Fruit fly (Drosophila melanogaster) whole organism, embryonic: ENCODE results near the gene CG4949.

ENCODE experiments used
- ATbp ChIP-seq: fragments of 200-800 bp; sonication (Bioruptor generic); optimal IDR thresholded peaks from 2 replicates; lab custom pipeline; 2017; ENCODE audit warnings: missing biosample characterization, mild to moderate bottlenecking, missing genetic modification characterization, missing genetic modification reagents
- CG10431 ChIP-seq: fragments of 200-800 bp; sonication (Bioruptor generic); optimal IDR thresholded peaks from 3 replicates; lab custom pipeline; 2018; ENCODE audit warnings: missing biosample characterization, mild to moderate bottlenecking, missing genetic modification characterization
- CG10543 ChIP-seq: fragments of 200-800 bp; sonication (Bioruptor generic); optimal IDR thresholded peaks from 3 replicates; lab custom pipeline; 2017; ENCODE audit warnings: missing biosample characterization, mild to moderate bottlenecking, missing genetic modification characterization, moderate library complexity
- CG10959 ChIP-seq: fragments of 200-800 bp; sonication (Bioruptor generic); IDR thresholded peaks from 2 replicates; pipeline ENCODE4 v1.3.6; 2022; ENCODE audit warnings: missing biosample characterization, missing genetic modification characterization
- CG11085 ChIP-seq: fragments of 200-800 bp; sonication (Bioruptor generic); IDR thresholded peaks from 2 replicates; pipeline ENCODE4 v1.3.6; 2022; ENCODE audit warnings: missing biosample characterization, missing genetic modification characterization
- CG11093 ChIP-seq: fragments of 200-800 bp; sonication (Bioruptor generic); IDR thresholded peaks from 3 replicates; pipeline ENCODE4 v1.3.6; 2022; ENCODE audit warnings: missing biosample characterization, missing genetic modification characterization
- CG12391 ChIP-seq: fragments of 200-800 bp; sonication (Bioruptor generic); optimal IDR thresholded peaks from 3 replicates; lab custom pipeline; 2018; ENCODE audit warnings: missing biosample characterization, mild to moderate bottlenecking, missing genetic modification characterization, moderate library complexity
- CG12659 ChIP-seq: fragments of 200-800 bp; sonication (Bioruptor generic); optimal IDR thresholded peaks from 3 replicates; lab custom pipeline; 2017; ENCODE audit warnings: mild to moderate bottlenecking, missing biosample characterization, missing genetic modification reagents, missing genetic modification characterization
- CG12769 ChIP-seq: fragments of 200-800 bp; sonication (Bioruptor generic); optimal IDR thresholded peaks from 2 replicates; lab custom pipeline; 2019; ENCODE audit warnings: missing biosample characterization, mild to moderate bottlenecking, missing genetic modification characterization, moderate library complexity
- CG13624 ChIP-seq: fragments of 200-800 bp; sonication (Bioruptor generic); optimal IDR thresholded peaks from 2 replicates; lab custom pipeline; 2016; ENCODE audit warnings: missing biosample characterization, missing genetic modification characterization
- CG14667 ChIP-seq: fragments of 200-800 bp; sonication (Bioruptor generic); IDR thresholded peaks from 2 replicates; pipeline ENCODE4 v1.3.6; 2022; ENCODE audit warnings: missing biosample characterization, missing genetic modification characterization
- CG15073 ChIP-seq: fragments of 200-800 bp; sonication (Bioruptor generic); optimal IDR thresholded peaks from 2 replicates; lab custom pipeline; 2016; ENCODE audit warnings: missing biosample characterization, missing genetic modification characterization
- CG1529 ChIP-seq: fragments of 200-800 bp; sonication (Bioruptor generic); optimal IDR thresholded peaks from 3 replicates; lab custom pipeline; 2018; ENCODE audit warnings: missing biosample characterization, missing genetic modification characterization
- CG15601 ChIP-seq: fragments of 200-800 bp; sonication (Bioruptor generic); optimal IDR thresholded peaks from 3 replicates; lab custom pipeline; 2019; ENCODE audit warnings: missing biosample characterization, mild to moderate bottlenecking, missing genetic modification characterization, moderate library complexity
- CG18262 ChIP-seq: fragments of 200-800 bp; optimal IDR thresholded peaks from 3 replicates; lab custom pipeline; 2019; ENCODE audit warnings: missing biosample characterization, mild to moderate bottlenecking, missing genetic modification characterization, moderate library complexity
- CG18599 ChIP-seq: fragments of 200-800 bp; sonication (Bioruptor generic); optimal IDR thresholded peaks from 3 replicates; lab custom pipeline; 2017; ENCODE audit warnings: missing biosample characterization, missing genetic modification characterization, mild to moderate bottlenecking, moderate library complexity, missing genetic modification reagents
- CG3163 ChIP-seq: fragments of 200-800 bp; sonication (Bioruptor generic); optimal IDR thresholded peaks from 3 replicates; lab custom pipeline; 2016; ENCODE audit warnings: missing biosample characterization, missing genetic modification characterization
- CG4707 ChIP-seq: fragments of 200-800 bp; sonication (Bioruptor generic); optimal IDR thresholded peaks from 2 replicates; lab custom pipeline; 2018; ENCODE audit warnings: missing biosample characterization, mild to moderate bottlenecking, missing genetic modification characterization, moderate library complexity
- CG4730 ChIP-seq: fragments of 200-800 bp; sonication (Bioruptor generic); IDR thresholded peaks from 2 replicates; pipeline ENCODE4 v1.3.6; 2022; ENCODE audit warnings: missing biosample characterization, missing genetic modification characterization
- CG6654 ChIP-seq: fragments of 200-800 bp; sonication (Bioruptor generic); optimal IDR thresholded peaks from 2 replicates; lab custom pipeline; 2017; ENCODE audit warnings: missing biosample characterization, mild to moderate bottlenecking, missing genetic modification characterization
- CG7745 ChIP-seq: fragments of 200-800 bp; sonication (Bioruptor generic); optimal IDR thresholded peaks from 2 replicates; lab custom pipeline; 2018; ENCODE audit warnings: missing biosample characterization, mild to moderate bottlenecking, missing genetic modification characterization, moderate library complexity
- CG8478 ChIP-seq: fragments of >200 bp; optimal IDR thresholded peaks from 2 replicates; lab custom pipeline; 2018
- CG9437 ChIP-seq: fragments of 200-800 bp; sonication (Bioruptor generic); optimal IDR thresholded peaks from 2 replicates; lab custom pipeline; 2018; ENCODE audit warnings: missing biosample characterization, mild to moderate bottlenecking, missing genetic modification characterization
- CG9817 ChIP-seq: fragments of 200-800 bp; sonication (Bioruptor generic); optimal IDR thresholded peaks from 2 replicates; lab custom pipeline; 2018; ENCODE audit warnings: missing biosample characterization, mild to moderate bottlenecking, missing genetic modification characterization, moderate library complexity
- CoRest ChIP-seq: fragments of 200-800 bp; sonication (Bioruptor generic); optimal IDR thresholded peaks from 3 replicates; lab custom pipeline; 2018; ENCODE audit warnings: missing biosample characterization, mild to moderate bottlenecking, missing genetic modification characterization, moderate library complexity
- H15 ChIP-seq: fragments of 200-800 bp; sonication (Bioruptor generic); IDR thresholded peaks from 3 replicates; pipeline ENCODE4 v1.3.6; 2022; ENCODE audit warnings: missing biosample characterization, missing genetic modification characterization
- Hr3 ChIP-seq: fragments of 200-800 bp; sonication (Bioruptor generic); optimal IDR thresholded peaks from 3 replicates; lab custom pipeline; 2016; ENCODE audit warnings: missing biosample characterization, missing genetic modification characterization
- MBD-R2 ChIP-seq: fragments of 200-800 bp; sonication (Bioruptor generic); IDR thresholded peaks from 2 replicates; pipeline ENCODE4 v1.3.6; 2022; ENCODE audit warnings: missing biosample characterization, missing genetic modification characterization
- Rx ChIP-seq: fragments of 200-800 bp; sonication (Bioruptor generic); IDR thresholded peaks from 2 replicates; pipeline ENCODE4 v1.3.6; 2022; ENCODE audit warnings: missing biosample characterization, missing genetic modification characterization
- Ssrp ChIP-seq: fragments of 200-800 bp; sonication (Bioruptor generic); optimal IDR thresholded peaks from 2 replicates; lab custom pipeline; 2018; ENCODE audit warnings: missing biosample characterization, mild to moderate bottlenecking, missing genetic modification characterization, moderate library complexity
- Stat92E ChIP-seq, 3 experiments: fragments of >200 bp in 2 of 3; fragments of 200-800 bp in 1 of 3; sonication (Bioruptor generic) in 1 of 3; optimal IDR thresholded peaks; 2 replicates each; lab custom pipeline; 2017 to 2019; ENCODE audit warnings: missing biosample characterization in 3 of 3, missing genetic modification characterization in 3 of 3, mild to moderate bottlenecking in 1 of 3, moderate library complexity in 1 of 3
- Taf1 ChIP-seq: fragments of 200-800 bp; sonication (Bioruptor generic); IDR thresholded peaks from 2 replicates; pipeline ENCODE4 v1.3.6; 2022; ENCODE audit warnings: missing biosample characterization, missing genetic modification characterization
- Vsx1 ChIP-seq: fragments of 200-800 bp; sonication (Bioruptor generic); optimal IDR thresholded peaks from 2 replicates; lab custom pipeline; 2017; ENCODE audit warnings: missing biosample characterization, mild to moderate bottlenecking, missing genetic modification characterization, missing genetic modification reagents
- ap ChIP-seq: fragments of 200-800 bp; sonication (Bioruptor generic); IDR thresholded peaks from 2 replicates; pipeline ENCODE4 v1.3.6; 2022; ENCODE audit warnings: missing biosample characterization, missing genetic modification characterization
- ase ChIP-seq: fragments of 200-800 bp; sonication (Bioruptor generic); IDR thresholded peaks from 3 replicates; pipeline ENCODE4 v1.3.6; 2022; ENCODE audit warnings: missing biosample characterization, missing genetic modification characterization
- bbx ChIP-seq: fragments of 200-800 bp; sonication (Bioruptor generic); IDR thresholded peaks from 2 replicates; pipeline ENCODE4 v1.3.6; 2022; ENCODE audit warnings: missing biosample characterization, missing genetic modification characterization; ENCODE audit not compliant: partially characterized antibody
- br ChIP-seq: fragments of >200 bp; optimal IDR thresholded peaks from 2 replicates; lab custom pipeline; 2017
- chm ChIP-seq: fragments of 200-800 bp; sonication (Bioruptor generic); IDR thresholded peaks from 2 replicates; pipeline ENCODE4 v1.3.6; 2022; ENCODE audit warnings: missing biosample characterization, missing genetic modification characterization
- crol ChIP-seq: fragments of 200-800 bp; sonication (Bioruptor generic); IDR thresholded peaks from 2 replicates; pipeline ENCODE4 v1.3.6; 2022; ENCODE audit warnings: missing biosample characterization, missing genetic modification characterization
- exex ChIP-seq: fragments of 200-800 bp; sonication (Bioruptor generic); optimal IDR thresholded peaks from 4 replicates; lab custom pipeline; 2018; ENCODE audit warnings: missing biosample characterization, mild to moderate bottlenecking, missing genetic modification characterization, moderate library complexity
- gfzf ChIP-seq: fragments of 200-800 bp; sonication (Bioruptor generic); optimal IDR thresholded peaks from 2 replicates; lab custom pipeline; 2016; ENCODE audit warnings: missing biosample characterization, mild to moderate bottlenecking, missing genetic modification characterization, moderate library complexity
- ind ChIP-seq: fragments of 200-800 bp; sonication (Bioruptor generic); optimal IDR thresholded peaks from 3 replicates; lab custom pipeline; 2016; ENCODE audit warnings: missing biosample characterization, missing genetic modification characterization
- klu ChIP-seq: fragments of 200-800 bp; sonication (Bioruptor generic); IDR thresholded peaks from 2 replicates; pipeline ENCODE4 v1.3.6; 2022; ENCODE audit warnings: missing biosample characterization, missing genetic modification characterization
- lab ChIP-seq: fragments of 200-800 bp; sonication (Bioruptor generic); optimal IDR thresholded peaks from 3 replicates; lab custom pipeline; 2017; ENCODE audit warnings: missing biosample characterization, missing genetic modification characterization, mild to moderate bottlenecking, moderate library complexity, missing genetic modification reagents
- nerfin-1 ChIP-seq: fragments of 200-800 bp; sonication (Bioruptor generic); optimal IDR thresholded peaks from 3 replicates; lab custom pipeline; 2019; ENCODE audit warnings: missing biosample characterization, mild to moderate bottlenecking, missing genetic modification characterization, moderate library complexity
- ranshi ChIP-seq: fragments of 200-800 bp; sonication (Bioruptor generic); IDR thresholded peaks from 2 replicates; pipeline ENCODE4 v1.3.6; 2022; ENCODE audit warnings: missing biosample characterization, missing genetic modification characterization
- repo ChIP-seq: fragments of 200-800 bp; sonication (Bioruptor generic); optimal IDR thresholded peaks from 2 replicates; lab custom pipeline; 2016; ENCODE audit warnings: missing biosample characterization, missing genetic modification characterization
- sob ChIP-seq: fragments of 200-800 bp; sonication (Bioruptor generic); IDR thresholded peaks from 2 replicates; pipeline ENCODE4 v1.3.6; 2022; ENCODE audit warnings: missing biosample characterization, missing genetic modification characterization
- ssp ChIP-seq: fragments of 200-800 bp; sonication (Bioruptor generic); IDR thresholded peaks from 2 replicates; pipeline ENCODE4 v1.3.6; 2022; ENCODE audit warnings: missing biosample characterization, missing genetic modification characterization
- tap ChIP-seq: fragments of 200-800 bp; optimal IDR thresholded peaks from 3 replicates; lab custom pipeline; 2019; ENCODE audit warnings: missing biosample characterization, mild to moderate bottlenecking, missing genetic modification characterization, moderate library complexity
- usp ChIP-seq: fragments of >200 bp; optimal IDR thresholded peaks from 2 replicates; lab custom pipeline; 2017; ENCODE audit warnings: missing biosample characterization, missing genetic modification characterization
- zfh2 ChIP-seq: fragments of 200-800 bp; sonication (Bioruptor generic); optimal IDR thresholded peaks from 2 replicates; lab custom pipeline; 2016; ENCODE audit warnings: missing biosample characterization, missing genetic modification characterization

Gene CG4949

DNA sequence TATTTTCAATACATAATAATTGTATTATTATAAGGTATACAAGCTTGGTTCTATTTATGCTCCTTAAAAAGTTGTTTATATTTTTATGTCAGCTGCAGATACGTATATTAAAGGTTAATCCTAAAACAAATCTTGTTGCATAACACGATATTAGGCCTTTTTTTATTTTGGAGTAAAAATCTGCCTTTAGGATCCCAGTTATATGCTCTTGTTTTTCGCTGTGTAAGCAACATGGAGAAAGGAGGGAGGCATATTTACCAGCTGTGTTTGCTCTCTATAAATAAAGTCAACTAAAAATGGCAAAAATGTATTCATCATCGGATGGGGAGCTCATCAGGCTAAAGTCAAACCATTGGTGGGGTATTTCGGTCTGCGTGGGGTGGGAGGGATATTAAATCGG is 43.0 kb downstream of the CG4949 start (continued):
- peak; percentile 34 for TF ChIP-seq lab
- peak; percentile 40 for TF ChIP-seq CG12391 (tag; lab: Kevin White, UChicago)
- TF ChIP-seq repo (GFP tag; lab: Kevin White, UChicago) = no peak
- TF ChIP-seq CG6654 (GFP tag; lab: Kevin White, UChicago) = no peak
- TF ChIP-seq Hr3 (GFP tag; lab: Kevin White, UChicago) = peak; percentile 4
- no peak for TF ChIP-seq CG15073 (GFP tag; lab: Kevin White, UChicago)
- peak; percentile 44 for TF ChIP-seq CG18599 (GFP tag; lab: Kevin White, UChicago)
- no peak for TF ChIP-seq klu (GFP tag; lab: Robert Waterston, UW)
- no peak for TF ChIP-seq CG15601 (tag; lab: Kevin White, UChicago)
- no peak for TF ChIP-seq CG11093
- no peak for TF ChIP-seq CG3163 (GFP tag; lab: Kevin White, UChicago)
- no peak for TF ChIP-seq chm (GFP tag; lab: Robert Waterston, UW)
- TF ChIP-seq CG18262 = peak; percentile 39
- no peak for TF ChIP-seq ind (GFP tag; lab: Kevin White, UChicago)
- no peak for TF ChIP-seq CG12769
- no peak for TF ChIP-seq MBD-R2 (GFP tag; lab: Robert Waterston, UW)
- no peak for TF ChIP-seq CG8478 (lab: Kevin White, UChicago)
- TF ChIP-seq ap (GFP tag; lab: Robert Waterston, UW) = no peak
- TF ChIP-seq crol (GFP tag; lab: Robert Waterston, UW) = peak; percentile 59; the same call in 1 of the 2 replicates
- TF ChIP-seq sob (GFP tag; lab: Robert Waterston, UW) = no peak
- no peak for TF ChIP-seq CG4707 (GFP tag; lab: Kevin White, UChicago)
- peak; percentile 37 for TF ChIP-seq Ssrp (tag; lab: Kevin White, UChicago)
- TF ChIP-seq CG1529 (GFP tag; lab: Kevin White, UChicago) = no peak
- TF ChIP-seq H15 (GFP tag; lab: Robert Waterston, UW) = no peak
- TF ChIP-seq Taf1 (GFP tag; lab: Robert Waterston, UW) = no peak
- TF ChIP-seq usp (GFP tag; lab: Kevin White, UChicago) = no peak
- TF ChIP-seq Rx (GFP tag; lab: Robert Waterston, UW) = no peak
- TF ChIP-seq ssp (GFP tag; lab: Robert Waterston, UW) = no peak
- peak; percentile 49 for TF ChIP-seq CoRest (tag; lab: Kevin White, UChicago)
- TF ChIP-seq CG9437 (GFP tag; lab: Kevin White, UChicago) = peak; percentile 25
- no peak for TF ChIP-seq zfh2
- TF ChIP-seq ATbp = peak; percentile 2
- no peak for TF ChIP-seq CG10431
- no peak for TF ChIP-seq nerfin-1
- TF ChIP-seq CG10543 (GFP tag; lab: Kevin White, UChicago) = no peak
- no peak for TF ChIP-seq CG10959 (GFP tag; lab: Robert Waterston, UW)
- TF ChIP-seq CG13624 (GFP tag; lab: Kevin White, UChicago) = no peak
- TF ChIP-seq CG14667 = no peak
- TF ChIP-seq ase (GFP tag; lab: Robert Waterston, UW) = no peak
- TF ChIP-seq bbx (GFP tag; lab: Robert Waterston, UW) = no peak
- no peak for TF ChIP-seq exex (tag; lab: Kevin White, UChicago)
- TF ChIP-seq ranshi = no peak
- TF ChIP-seq gfzf (GFP tag; lab: Kevin White, UChicago) = no peak
- peak; percentile 10 for TF ChIP-seq CG12659 (GFP tag; lab: Kevin White, UChicago)
- no peak for TF ChIP-seq CG11085
- TF ChIP-seq br (lab: Kevin White, UChicago) = no peak
- no peak for TF ChIP-seq Vsx1
- TF ChIP-seq CG7745 (tag; lab: Kevin White, UChicago) = no peak
- no peak for TF ChIP-seq CG4730 (GFP tag; lab: Robert Waterston, UW)
- no peak for TF ChIP-seq Stat92E (GFP tag; optimal IDR thresholded peaks at IDR 0.05; lab: Kevin White, UChicago)
- no peak for TF ChIP-seq tap (tag; lab: Kevin White, UChicago)
- TF ChIP-seq CG9817 (tag; lab: Kevin White, UChicago) = no peak
